Worm (Caenorhabditis elegans) whole organism, L4 larva: ENCODE data around the gene F17E9.15.

Experiments
- F44E2.7 ChIP-seq: fragments of 200-800 bp; sonication (Bioruptor generic); IDR thresholded peaks from 2 replicates; pipeline ENCODE4 v2.1.2; 2022; ENCODE audit warnings: missing genetic modification characterization, missing compliant biosample characterization
- R02D3.7 ChIP-seq: fragments of 150-350 bp; sonication (generic microtip); optimal IDR thresholded peaks from 3 replicates; lab custom pipeline; 2014; ENCODE audit warnings: missing biosample characterization, missing genetic modification characterization
- T20F7.1 ChIP-seq: fragments of 200-800 bp; sonication (Bioruptor generic); optimal IDR thresholded peaks from 2 replicates; lab custom pipeline; 2018; ENCODE audit warnings: mild to moderate bottlenecking, missing genetic modification characterization, missing compliant biosample characterization
- Y48G9A.11 ChIP-seq: fragments of 200-800 bp; sonication (Bioruptor generic); IDR thresholded peaks from 2 replicates; pipeline ENCODE4 v1.3.6; 2022; ENCODE audit warnings: missing genetic modification reagents, missing genetic modification characterization, missing compliant biosample characterization
- Y5F2A.4 ChIP-seq: fragments of 200-800 bp; sonication (Bioruptor generic); optimal IDR thresholded peaks from 2 replicates; lab custom pipeline; 2018; ENCODE audit warnings: mild to moderate bottlenecking, missing genetic modification characterization, missing compliant biosample characterization
- Y75B8A.6 ChIP-seq: fragments of 200-800 bp; sonication (Bioruptor generic); IDR thresholded peaks from 2 replicates; pipeline ENCODE4 v1.3.6; 2022; ENCODE audit warnings: missing genetic modification reagents, missing genetic modification characterization, missing compliant biosample characterization
- ZK337.2 ChIP-seq: fragments of 200-800 bp; sonication (Bioruptor generic); IDR thresholded peaks from 2 replicates; pipeline ENCODE4 v1.3.6; 2022; ENCODE audit warnings: missing genetic modification reagents, missing genetic modification characterization, missing compliant biosample characterization
- aha-1 ChIP-seq: fragments of 150-350 bp; peaks from one replicate; lab custom pipeline; 2014; ENCODE audit warnings: missing biosample characterization, missing genetic modification characterization
- arid-1 ChIP-seq: fragments of 200-800 bp; sonication (Bioruptor generic); conservative IDR thresholded peaks from 2 replicates; pipeline ENCODE4 v1.3.6; 2022; ENCODE audit warnings: missing genetic modification reagents, missing genetic modification characterization, missing compliant biosample characterization
- attf-4 ChIP-seq: sonication (generic microtip); optimal IDR thresholded peaks from 3 replicates; lab custom pipeline; 2017; ENCODE audit warnings: missing biosample characterization, missing genetic modification characterization
- ceh-20 ChIP-seq: fragments of 200-800 bp; sonication (Bioruptor generic); IDR thresholded peaks from 2 replicates; pipeline ENCODE4 v1.3.6; 2022; ENCODE audit warnings: missing genetic modification reagents, missing genetic modification characterization, missing compliant biosample characterization
- ceh-28 ChIP-seq: fragments of 150-350 bp; optimal IDR thresholded peaks from 2 replicates; lab custom pipeline; 2014; ENCODE audit warnings: missing biosample characterization, missing genetic modification reagents, missing genetic modification characterization
- ceh-62 ChIP-seq: sonication (generic microtip); optimal IDR thresholded peaks from 2 replicates; lab custom pipeline; 2017; ENCODE audit warnings: missing biosample characterization, missing genetic modification characterization
- ces-1 ChIP-seq: fragments of 150-350 bp; sonication (generic microtip); optimal IDR thresholded peaks from 4 replicates; lab custom pipeline; 2014; ENCODE audit warnings: missing biosample characterization, missing genetic modification reagents, missing genetic modification characterization
- ctbp-1 ChIP-seq: fragments of 200-800 bp; sonication (Bioruptor generic); IDR thresholded peaks from 2 replicates; pipeline ENCODE4 v1.3.6; 2022; ENCODE audit warnings: missing genetic modification reagents, missing genetic modification characterization, missing compliant biosample characterization
- daf-12 ChIP-seq: fragments of 150-350 bp; optimal IDR thresholded peaks from 2 replicates; lab custom pipeline; 2014; ENCODE audit warnings: missing biosample characterization, missing genetic modification reagents, missing genetic modification characterization
- dmd-6 ChIP-seq: fragments of 200-800 bp; sonication (Bioruptor generic); IDR thresholded peaks from 2 replicates; pipeline ENCODE4 v1.3.6; 2022; ENCODE audit warnings: missing genetic modification reagents, missing genetic modification characterization, missing compliant biosample characterization
- dmd-8 ChIP-seq: fragments of 200-800 bp; sonication (Bioruptor generic); IDR thresholded peaks from 2 replicates; pipeline ENCODE4 v1.3.6; 2022; ENCODE audit warnings: missing genetic modification characterization, missing compliant biosample characterization
- dmd-9 ChIP-seq: fragments of 200-800 bp; sonication (Bioruptor generic); IDR thresholded peaks from 2 replicates; pipeline ENCODE4 v1.3.6; 2022; ENCODE audit warnings: missing genetic modification reagents, missing genetic modification characterization, missing compliant biosample characterization
- duxl-1 ChIP-seq: sonication (generic microtip); optimal IDR thresholded peaks from 2 replicates; lab custom pipeline; 2016; ENCODE audit warnings: mild to moderate bottlenecking, missing genetic modification characterization, moderate library complexity, missing compliant biosample characterization; ENCODE audit not compliant: poor library complexity
- egl-27 ChIP-seq: sonication (generic microtip); optimal IDR thresholded peaks from 3 replicates; lab custom pipeline; 2017; ENCODE audit warnings: missing biosample characterization, missing genetic modification reagents, missing genetic modification characterization
- egl-43 ChIP-seq: fragments of 200-800 bp; sonication (Bioruptor generic); IDR thresholded peaks from 2 replicates; pipeline ENCODE4 v1.3.6; 2022; ENCODE audit warnings: missing genetic modification reagents, missing genetic modification characterization, missing compliant biosample characterization
- hif-1 ChIP-seq, 2 experiments: sonication (generic microtip); optimal IDR thresholded peaks; 2 replicates each; lab custom pipeline; 2016 to 2017; ENCODE audit warnings: missing compliant biosample characterization in 2 of 2, missing genetic modification characterization in 2 of 2, missing genetic modification reagents in 2 of 2, missing genotype in 2 of 2, mild to moderate bottlenecking in 1 of 2
- hlh-30 ChIP-seq: sonication (generic microtip); optimal IDR thresholded peaks from 2 replicates; lab custom pipeline; 2017; ENCODE audit warnings: antibody characterized with exemption, mild to moderate bottlenecking, missing genetic modification characterization, missing compliant biosample characterization; ENCODE audit not compliant: insufficient read depth
- hmg-1.1 ChIP-seq: fragments of 200-800 bp; sonication (Bioruptor generic); IDR thresholded peaks from 2 replicates; pipeline ENCODE4 v1.3.6; 2022; ENCODE audit warnings: missing genetic modification reagents, missing genetic modification characterization, missing compliant biosample characterization
- jun-1 ChIP-seq: fragments of 150-350 bp; optimal IDR thresholded peaks from 2 replicates; lab custom pipeline; 2014; ENCODE audit warnings: missing biosample characterization, missing genetic modification reagents, missing genetic modification characterization
- lin-1 ChIP-seq: fragments of 200-800 bp; sonication (Bioruptor generic); IDR thresholded peaks from 2 replicates; pipeline ENCODE4 v1.3.6; 2022; ENCODE audit warnings: missing genetic modification reagents, missing genetic modification characterization, missing compliant biosample characterization
- lin-15B ChIP-seq: fragments of 150-350 bp; sonication (generic microtip); optimal IDR thresholded peaks from 3 replicates; lab custom pipeline; 2014; ENCODE audit warnings: missing biosample characterization, missing genetic modification characterization
- lin-38 ChIP-seq: fragments of 200-800 bp; sonication (Bioruptor generic); IDR thresholded peaks from 2 replicates; pipeline ENCODE4 v1.3.6; 2022; ENCODE audit warnings: missing genetic modification reagents, missing genetic modification characterization, missing compliant biosample characterization
- lin-39 ChIP-seq: fragments of 150-350 bp; optimal IDR thresholded peaks from 2 replicates; lab custom pipeline; 2014; ENCODE audit warnings: missing biosample characterization, missing genetic modification reagents, missing genetic modification characterization
- lir-3 ChIP-seq: sonication (generic microtip); optimal IDR thresholded peaks from 2 replicates; lab custom pipeline; 2016; ENCODE audit warnings: mild to moderate bottlenecking, missing genetic modification characterization, missing compliant biosample characterization
- lsy-2 ChIP-seq, 2 experiments: fragments of 150-350 bp in 1 of 2; sonication (generic microtip) in 1 of 2; optimal IDR thresholded peaks; 2 replicates each; lab custom pipeline; 2014 to 2017; ENCODE audit warnings: missing biosample characterization in 2 of 2, missing genetic modification characterization in 2 of 2
- madf-5 ChIP-seq, 2 experiments: fragments of 200-800 bp; sonication (Bioruptor generic); IDR thresholded peaks; 2 replicates each; pipeline ENCODE4 v1.3.6; 2022; ENCODE audit warnings: missing compliant biosample characterization in 2 of 2, missing genetic modification characterization in 2 of 2
- nhr-11 ChIP-seq: fragments of 150-350 bp; optimal IDR thresholded peaks from 2 replicates; lab custom pipeline; 2014; ENCODE audit warnings: missing biosample characterization, missing genetic modification characterization
- nhr-41 ChIP-seq: fragments of 200-800 bp; sonication (Bioruptor generic); IDR thresholded peaks from 2 replicates; pipeline ENCODE4 v1.3.6; 2022; ENCODE audit warnings: missing genetic modification reagents, missing genetic modification characterization, missing compliant biosample characterization
- nhr-42 ChIP-seq: fragments of 200-800 bp; sonication (Bioruptor generic); IDR thresholded peaks from 2 replicates; pipeline ENCODE4 v1.3.6; 2022; ENCODE audit warnings: missing genetic modification characterization, missing compliant biosample characterization
- nhr-48 ChIP-seq: sonication (generic microtip); optimal IDR thresholded peaks from 2 replicates; lab custom pipeline; 2016; ENCODE audit warnings: mild to moderate bottlenecking, missing genetic modification characterization, missing compliant biosample characterization
- nhr-77 ChIP-seq: fragments of 150-350 bp; optimal IDR thresholded peaks from 2 replicates; lab custom pipeline; 2014; ENCODE audit warnings: missing biosample characterization, missing genetic modification characterization
- pqm-1 ChIP-seq: sonication (generic microtip); optimal IDR thresholded peaks from 2 replicates; lab custom pipeline; 2017; ENCODE audit warnings: missing biosample characterization, missing genetic modification characterization
- sdz-12 ChIP-seq: fragments of 200-800 bp; sonication (Bioruptor generic); optimal IDR thresholded peaks from 2 replicates; lab custom pipeline; 2018; ENCODE audit warnings: mild to moderate bottlenecking, missing genetic modification characterization, missing compliant biosample characterization
- spr-1 ChIP-seq: sonication (generic microtip); optimal IDR thresholded peaks from 2 replicates; lab custom pipeline; 2016; ENCODE audit warnings: mild to moderate bottlenecking, missing genetic modification characterization, missing compliant biosample characterization
- spr-3 ChIP-seq: fragments of 200-800 bp; sonication (Bioruptor generic); optimal IDR thresholded peaks from 2 replicates; lab custom pipeline; 2018; ENCODE audit warnings: mild to moderate bottlenecking, missing genetic modification characterization, missing compliant biosample characterization
- tra-1 ChIP-seq: fragments of 200-800 bp; sonication (Bioruptor generic); IDR thresholded peaks from 2 replicates; pipeline ENCODE4 v1.3.6; 2022; ENCODE audit warnings: missing genetic modification reagents, missing genetic modification characterization, missing compliant biosample characterization
- unc-130 ChIP-seq: sonication (generic microtip); optimal IDR thresholded peaks from 2 replicates; lab custom pipeline; 2016; ENCODE audit warnings: missing genetic modification reagents, missing genetic modification characterization, missing compliant biosample characterization
- unc-39 ChIP-seq: sonication (generic microtip); optimal IDR thresholded peaks from 2 replicates; lab custom pipeline; 2017; ENCODE audit warnings: missing biosample characterization, missing genetic modification characterization
- vab-7 ChIP-seq: fragments of 200-800 bp; sonication (Bioruptor generic); IDR thresholded peaks from 2 replicates; pipeline ENCODE4 v1.3.6; 2022; ENCODE audit warnings: missing genetic modification reagents, missing genetic modification characterization, missing compliant biosample characterization
- zag-1 ChIP-seq: fragments of 150-350 bp; optimal IDR thresholded peaks from 2 replicates; lab custom pipeline; 2014; ENCODE audit warnings: missing biosample characterization, missing genetic modification characterization

The F17E9.15 gene

ce11 chrIV:8366295-8366694, 19.1 kb downstream of the F17E9.15 start, which contains the start of gene aagr-1 (continued):
- TF ChIP-seq F44E2.7 (GFP tag; lab: Robert Waterston, UW) = no peak
- TF ChIP-seq pqm-1 = peak; percentile 34
- peak; percentile 41 for TF ChIP-seq hlh-30
- no peak for TF ChIP-seq lin-39 (tag; lab: Kevin White, UChicago)
- no peak for TF ChIP-seq arid-1
- TF ChIP-seq attf-4 = no peak
- no peak for TF ChIP-seq aha-1 (tag; lab: Kevin White, UChicago)
- TF ChIP-seq spr-1 (tag; lab: Kevin White, UChicago) = no peak

DNA sequence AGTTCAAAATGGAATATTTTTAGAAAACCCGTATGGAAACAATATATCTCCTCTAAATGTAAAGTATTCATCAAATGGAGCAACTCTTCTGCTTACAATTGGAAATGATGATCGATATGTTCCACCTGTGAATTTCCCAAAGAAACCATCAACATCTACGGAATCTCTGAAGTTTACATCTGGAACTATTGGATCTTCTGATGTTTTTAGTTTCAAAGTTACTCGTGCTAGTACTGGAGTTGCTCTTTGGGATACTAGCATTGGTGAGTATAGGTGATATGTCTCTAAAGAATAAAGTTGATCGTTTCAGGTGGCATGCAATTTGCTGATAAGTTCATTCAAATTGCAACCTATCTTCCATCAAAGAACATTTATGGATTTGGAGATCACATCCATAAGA, 20.7 kb downstream of the F17E9.15 start:
- TF ChIP-seq aha-1 (tag; lab: Kevin White, UChicago) (peak; percentile 93), ceh-62 (tag; lab: Kevin White, UChicago) (no peak)

DNA sequence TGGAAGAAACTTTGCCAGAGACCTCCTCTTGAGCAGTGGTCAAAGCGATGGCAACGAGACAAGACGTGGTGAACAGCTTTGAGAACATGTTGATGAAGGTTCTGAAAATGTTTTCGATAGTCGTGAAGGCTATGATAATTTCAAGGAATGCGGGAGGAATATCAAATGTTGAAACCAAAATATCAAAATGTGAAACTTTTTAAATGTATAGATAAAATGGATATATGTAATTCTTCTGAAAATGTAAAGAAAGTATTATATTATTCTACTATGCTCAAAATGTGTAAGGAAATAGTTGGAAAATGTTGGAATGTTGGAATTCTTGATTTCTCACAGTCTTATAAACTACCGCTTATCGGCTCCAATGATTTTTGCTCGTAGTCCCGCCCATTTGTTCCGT, 21.9 kb downstream of the F17E9.15 start, which contains the start of gene D2096.6:
TSS of gene D2096.6 (minus strand) at position 101 of the 400 bp plus-strand sequence.
- no peak for TF ChIP-seq ctbp-1 (GFP tag; lab: Robert Waterston, UW)
- TF ChIP-seq Y48G9A.11 = no peak
- no peak for TF ChIP-seq duxl-1
- TF ChIP-seq vab-7 (GFP tag; lab: Robert Waterston, UW) = no peak
- TF ChIP-seq unc-130 (GFP tag; lab: Kevin White, UChicago) = no peak
- no peak for TF ChIP-seq hmg-1.1 (GFP tag; lab: Robert Waterston, UW)
- TF ChIP-seq lsy-2 (tag; optimal IDR thresholded peaks at IDR 0.05; lab: Kevin White, UChicago) = no peak
- no peak for TF ChIP-seq hif-1 (tag; optimal IDR thresholded peaks at IDR 0.05; lab: Kevin White, UChicago)
- no peak for TF ChIP-seq unc-39
- TF ChIP-seq egl-27 = no peak
- TF ChIP-seq ceh-20 = no peak
- TF ChIP-seq dmd-9 = no peak

- TF ChIP-seq ZK337.2 (peak; percentile 41; the same call in 1 of the 2 replicates), nhr-41 (GFP tag; lab: Robert Waterston, UW) (peak; percentile 21; the same call in 1 of the 2 replicates), Y75B8A.6 (GFP tag; lab: Robert Waterston, UW) (0 out of 2 replicates have a peak, but pooled peaks have one; percentile 73), jun-1 (tag; lab: Kevin White, UChicago) (peak; percentile 50), Y5F2A.4 (GFP tag; lab: Kevin White, UChicago) (peak; percentile 62), ces-1 (GFP tag; lab: Kevin White, UChicago) (no peak), R02D3.7 (peak; percentile 77), ceh-20 (peak; percentile 57; the same call in 1 of the 2 replicates), T20F7.1 (GFP tag; lab: Kevin White, UChicago) (peak; percentile 73), sdz-12 (no peak), zag-1 (no peak), dmd-6 (GFP tag; lab: Robert Waterston, UW) (peak; percentile 74), nhr-48 (tag; lab: Kevin White, UChicago) (peak; percentile 46), lir-3 (tag; lab: Kevin White, UChicago) (peak; percentile 29), lin-38 (GFP tag; lab: Robert Waterston, UW) (peak; percentile 79), hif-1 (tag; optimal IDR thresholded peaks at IDR 0.05; lab: Kevin White, UChicago) (peak in 1 of 2 experiments; percentile 62), ceh-28 (tag; lab: Kevin White, UChicago) (no peak), spr-3 (GFP tag; lab: Kevin White, UChicago) (peak; percentile 51), nhr-42 (GFP tag; lab: Robert Waterston, UW) (peak; percentile 76), egl-43 (GFP tag; lab: Robert Waterston, UW) (peak; percentile 84), nhr-77 (peak; percentile 48), tra-1 (GFP tag; lab: Robert Waterston, UW) (peak; percentile 57; the same call in 1 of the 2 replicates), madf-5 (GFP tag; IDR thresholded peaks at IDR 0.05; lab: Robert Waterston, UW) (peak; percentile 78 to 86; a peak in 3 of 4 replicates), lin-1 (GFP tag; lab: Robert Waterston, UW) (0 out of 2 replicates have a peak, but pooled peaks have one; percentile 49), Y48G9A.11 (peak; percentile 68), lin-15B (no peak), hmg-1.1 (GFP tag; lab: Robert Waterston, UW) (peak; percentile 88), nhr-11 (peak; percentile 57), dmd-8 (GFP tag; lab: Robert Waterston, UW) (peak; percentile 67; the same call in 1 of the 2 replicates), daf-12 (tag; lab: Kevin White, UChicago) (no peak)
These were observed 28.2 kb downstream of the F17E9.15 start for ce11 chrIV:8375381-8375780.
